Worm (Caenorhabditis elegans) whole organism, L4/young adult: ENCODE data around the gene EEED8.14.
A peak's percentile ranks its signal among the peaks of the same experiment; 100 is the strongest.

ENCODE experiments used
- W03F9.2 ChIP-seq: fragments of 150-350 bp; optimal IDR thresholded peaks from 2 replicates; lab custom pipeline; 2014; ENCODE audit warnings: missing biosample characterization, missing genetic modification characterization
- dao-5 ChIP-seq: sonication (generic microtip); optimal IDR thresholded peaks from 2 replicates; lab custom pipeline; 2016; ENCODE audit warnings: missing genotype, missing genetic modification characterization, moderate library complexity, missing compliant biosample characterization
- him-1 ChIP-seq: sonication (generic microtip); optimal IDR thresholded peaks from 2 replicates; lab custom pipeline; 2016; ENCODE audit warnings: missing genotype, missing genetic modification reagents, missing genetic modification characterization, missing compliant biosample characterization

The EEED8.14 gene

DNA sequence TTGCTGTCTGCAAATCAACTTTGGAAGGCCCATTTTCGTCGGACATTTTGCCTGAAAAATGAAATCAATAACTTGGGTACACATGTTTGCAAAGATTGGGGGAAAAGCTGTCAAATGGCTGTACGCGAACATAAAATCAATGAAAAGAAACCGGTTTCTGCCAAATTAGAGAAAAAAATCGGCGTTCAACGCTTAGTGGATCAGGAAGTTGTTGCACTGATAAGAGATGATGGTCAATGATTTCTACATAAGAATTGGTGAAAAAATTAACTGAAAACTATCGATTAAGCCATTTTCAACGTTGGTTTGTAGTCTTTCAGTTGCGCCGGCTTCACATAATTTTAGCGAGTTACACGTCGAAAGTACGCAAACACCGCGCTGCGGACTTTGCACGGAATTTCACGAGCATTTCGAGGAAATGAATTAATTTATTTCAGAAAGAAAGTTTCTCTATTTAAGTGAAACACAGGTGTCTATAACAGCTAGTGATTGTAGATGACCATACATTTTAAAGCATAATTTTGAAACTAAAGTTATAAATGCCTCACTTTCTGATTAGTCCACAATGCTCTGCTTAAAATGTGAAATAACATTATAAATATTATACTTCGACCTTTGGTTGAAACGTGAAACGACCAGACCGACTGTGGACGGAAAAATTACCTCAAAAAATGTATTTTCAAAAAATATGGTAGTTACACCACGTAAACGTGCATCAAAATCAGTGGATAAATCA is 15.8 kb upstream of the EEED8.14 start, which contains the start of the genes F07F6.4 and F07F6.2:
Gene F07F6.4, minus strand, starts transcription at position 51 of the 736 bp plus-strand sequence.
Gene F07F6.2, plus strand, starts transcription at position 686 of the 736 bp plus-strand sequence.
- peak; percentile 6 for TF ChIP-seq W03F9.2 (tag; lab: Kevin White, UChicago)
- no peak for TF ChIP-seq him-1 (tag; lab: Kevin White, UChicago)
- TF ChIP-seq dao-5 (tag; lab: Kevin White, UChicago): no peak

- no peak for TF ChIP-seq him-1 (tag; lab: Kevin White, UChicago)
- TF ChIP-seq W03F9.2 (tag; lab: Kevin White, UChicago): no peak
- no peak for TF ChIP-seq dao-5 (tag; lab: Kevin White, UChicago)
Measured at ce11 chrII:5426470-5426869, 12.6 kb upstream of the EEED8.14 start.

- TF ChIP-seq W03F9.2 (tag; lab: Kevin White, UChicago): no peak
- no peak for TF ChIP-seq dao-5 (tag; lab: Kevin White, UChicago)
- no peak for TF ChIP-seq him-1 (tag; lab: Kevin White, UChicago)
Measured at ce11 chrII:5426054-5426453, 12.2 kb upstream of the EEED8.14 start.

DNA sequence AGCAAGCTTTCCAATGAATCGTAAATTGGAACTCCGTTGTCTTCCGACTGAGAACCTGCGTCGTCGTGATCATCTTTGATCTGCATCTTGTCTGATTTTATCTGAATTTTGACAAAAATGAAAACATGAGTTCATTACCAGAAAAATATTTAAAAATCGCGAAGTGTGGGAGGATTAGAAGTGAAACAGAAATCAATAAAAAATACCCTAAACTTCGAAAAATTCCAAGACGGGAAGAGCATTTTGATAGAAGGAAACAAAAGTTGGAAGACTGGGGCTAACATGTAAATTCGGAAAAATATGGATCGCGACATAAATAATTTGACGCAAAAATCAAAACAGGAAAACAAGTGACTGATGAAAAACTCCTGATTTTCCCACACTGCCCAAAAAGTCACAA is 11.8 kb upstream of the EEED8.14 start, which contains the start of gene F07F6.8:
Gene F07F6.8, minus strand, starts transcription at position 101 of the 400 bp plus-strand sequence.
- TF ChIP-seq W03F9.2 (tag; lab: Kevin White, UChicago): no peak
- TF ChIP-seq dao-5 (tag; lab: Kevin White, UChicago): no peak
- no peak for TF ChIP-seq him-1 (tag; lab: Kevin White, UChicago)

DNA sequence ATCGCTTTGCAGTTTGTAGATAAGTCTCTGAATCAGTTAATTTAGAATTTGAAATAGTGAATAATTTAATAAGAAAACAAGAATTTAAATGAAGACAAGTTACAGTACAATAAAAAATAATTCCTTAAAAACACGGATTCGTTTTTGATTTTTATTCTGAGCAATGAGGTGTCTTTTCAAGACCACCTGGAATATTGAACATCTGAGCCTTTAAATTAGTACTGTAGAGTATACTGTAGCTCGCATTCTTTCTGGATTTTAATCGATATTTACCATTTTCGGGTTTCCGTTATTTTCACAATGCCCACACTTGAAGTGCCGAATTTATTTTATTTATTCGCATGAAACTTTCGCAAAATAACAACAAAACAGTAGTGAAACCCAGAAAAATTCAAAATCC is 10.0 kb upstream of the EEED8.14 start, which contains the start of gene F07F6.7:
Gene F07F6.7, minus strand, starts transcription at position 27 of the 400 bp plus-strand sequence.
- TF ChIP-seq W03F9.2 (tag; lab: Kevin White, UChicago) (no peak), dao-5 (tag; lab: Kevin White, UChicago) (no peak), him-1 (tag; lab: Kevin White, UChicago) (no peak)

- TF ChIP-seq dao-5 (tag; lab: Kevin White, UChicago) (no peak), W03F9.2 (tag; lab: Kevin White, UChicago) (no peak), him-1 (tag; lab: Kevin White, UChicago) (no peak)
Measured at ce11 chrII:5420947-5421614, 7.2 kb upstream of the EEED8.14 start, which contains the start of gene tofu-6. tofu-6 (plus strand) TSS chrII:5421248.

ce11 chrII:5418929-5419328 is 5.1 kb upstream of the EEED8.14 start, which contains the start of gene EEED8.15:
EEED8.15 (plus strand) TSS chrII:5419229.
- TF ChIP-seq dao-5 (tag; lab: Kevin White, UChicago) (no peak), him-1 (tag; lab: Kevin White, UChicago) (no peak), W03F9.2 (tag; lab: Kevin White, UChicago) (no peak)

- TF ChIP-seq dao-5 (tag; lab: Kevin White, UChicago) (no peak), him-1 (tag; lab: Kevin White, UChicago) (no peak), W03F9.2 (tag; lab: Kevin White, UChicago) (no peak)
Measured at ce11 chrII:5418317-5418716, 4.5 kb upstream of the EEED8.14 start.

DNA sequence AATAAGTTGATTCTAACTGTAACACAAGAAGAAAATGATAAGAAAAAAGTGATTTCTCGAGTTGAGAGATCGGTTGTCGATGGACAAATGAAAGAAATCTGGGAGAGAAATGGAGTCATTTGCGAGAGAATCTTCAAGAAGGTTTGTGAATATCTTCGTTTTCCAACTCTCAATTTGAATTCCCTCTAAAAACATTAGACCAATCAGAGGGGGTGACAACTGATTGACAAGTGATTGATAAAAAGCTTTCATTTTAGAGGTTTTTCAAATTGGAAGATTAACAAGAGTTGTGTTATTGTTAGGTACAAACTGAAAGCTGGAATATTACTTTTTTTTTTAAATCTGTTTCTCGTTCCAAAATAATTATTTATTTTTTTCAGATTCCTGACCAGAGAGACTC is 4.1 kb upstream of the EEED8.14 start:
- TF ChIP-seq dao-5 (tag; lab: Kevin White, UChicago): no peak
- TF ChIP-seq W03F9.2 (tag; lab: Kevin White, UChicago): no peak
- no peak for TF ChIP-seq him-1 (tag; lab: Kevin White, UChicago)

DNA sequence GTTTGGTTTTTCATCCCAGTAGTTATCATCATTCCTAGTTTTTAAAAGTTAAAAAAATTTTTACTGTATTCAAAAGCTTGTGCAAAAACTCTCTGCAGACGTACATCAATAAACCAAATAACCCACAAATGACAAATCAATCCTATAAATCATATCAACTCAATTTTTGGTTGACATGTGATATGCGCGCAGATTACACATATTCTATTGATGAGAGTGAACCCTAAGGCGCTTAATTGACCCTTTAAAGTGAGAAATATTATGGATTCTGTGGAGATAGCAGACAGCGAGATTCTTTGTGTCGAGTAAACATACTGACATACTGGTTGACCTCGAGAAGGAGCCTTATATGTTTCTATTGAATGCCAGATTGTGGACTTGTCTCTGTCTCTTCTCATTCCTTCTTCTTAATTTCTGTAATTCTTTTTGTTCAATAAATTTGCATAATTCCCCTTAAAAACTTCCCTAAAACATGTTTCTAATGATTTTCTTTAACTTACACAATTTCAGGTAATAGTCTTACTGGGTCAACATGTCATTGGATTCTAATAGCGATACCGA is 2.4 kb upstream of the EEED8.14 start, which contains the start of gene EEED8.2:
Gene EEED8.2, plus strand, starts transcription at position 511 of the 561 bp plus-strand sequence.
- TF ChIP-seq W03F9.2 (tag; lab: Kevin White, UChicago) (no peak), dao-5 (tag; lab: Kevin White, UChicago) (no peak), him-1 (tag; lab: Kevin White, UChicago) (no peak)

- TF ChIP-seq him-1 (tag; lab: Kevin White, UChicago) (no peak), dao-5 (tag; lab: Kevin White, UChicago) (no peak), W03F9.2 (tag; lab: Kevin White, UChicago) (no peak)
Measured at ce11 chrII:5412467-5412866, 1.4 kb downstream of the EEED8.14 start, which contains the start of the genes EEED8.13 and EEED8.18. EEED8.13 (minus strand) TSS chrII:5412567. EEED8.18 (minus strand) TSS chrII:5412610.

DNA sequence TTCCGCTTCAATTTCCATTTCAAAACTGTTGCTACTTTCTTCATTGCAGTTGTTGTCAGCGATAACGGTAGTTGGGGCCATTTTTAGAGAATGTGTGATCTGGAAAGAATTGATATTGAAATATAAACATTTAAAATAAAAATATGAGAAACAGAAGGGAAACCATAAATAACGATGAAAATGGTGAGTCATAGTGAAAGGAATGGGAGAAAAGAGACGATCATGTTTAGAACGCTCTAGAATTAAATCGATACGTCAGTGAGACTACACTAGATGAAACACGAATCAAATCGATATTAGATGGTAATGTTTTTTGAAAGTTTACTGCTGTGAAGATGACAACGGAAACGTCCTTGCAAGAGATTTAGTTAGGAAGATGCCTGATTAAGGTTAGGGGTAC is 4.9 kb downstream of the EEED8.14 start, which contains the start of the genes EEED8.12 and EEED8.4:
Gene EEED8.12, minus strand, starts transcription at position 101 of the 400 bp plus-strand sequence.
Gene EEED8.4, plus strand, starts transcription at position 396 of the 400 bp plus-strand sequence.
- no peak for TF ChIP-seq dao-5 (tag; lab: Kevin White, UChicago)
- no peak for TF ChIP-seq W03F9.2 (tag; lab: Kevin White, UChicago)
- no peak for TF ChIP-seq him-1 (tag; lab: Kevin White, UChicago)
